Worm (Caenorhabditis elegans) whole organism, L3 larva: ENCODE data around the gene Y53C12A.8.

Source experiments
- R02D3.7 ChIP-seq: fragments of 150-350 bp; optimal IDR thresholded peaks from 2 replicates; lab custom pipeline; 2014; ENCODE audit warnings: missing biosample characterization, missing genetic modification characterization
- ZK546.5 ChIP-seq: sonication (generic microtip); optimal IDR thresholded peaks from 2 replicates; lab custom pipeline; 2017; ENCODE audit warnings: missing biosample characterization, missing genetic modification characterization
- ama-1 ChIP-seq: fragments of 150-350 bp; optimal IDR thresholded peaks from 2 replicates; lab custom pipeline; 2018
- ceh-16 ChIP-seq: sonication (generic microtip); optimal IDR thresholded peaks from 2 replicates; lab custom pipeline; 2017; ENCODE audit warnings: missing biosample characterization, missing genetic modification characterization
- ceh-28 ChIP-seq: fragments of 150-350 bp; optimal IDR thresholded peaks from 2 replicates; lab custom pipeline; 2014; ENCODE audit warnings: missing biosample characterization, missing genetic modification reagents, missing genetic modification characterization
- ceh-82 ChIP-seq: fragments of 150-350 bp; optimal IDR thresholded peaks from 2 replicates; lab custom pipeline; 2014; ENCODE audit warnings: missing biosample characterization, missing genetic modification characterization
- daf-12 ChIP-seq: fragments of 150-350 bp; optimal IDR thresholded peaks from 2 replicates; lab custom pipeline; 2014; ENCODE audit warnings: missing biosample characterization, missing genetic modification reagents, missing genetic modification characterization
- egl-27 ChIP-seq: sonication (generic microtip); optimal IDR thresholded peaks from 4 replicates; lab custom pipeline; 2017; ENCODE audit warnings: missing biosample characterization, missing genetic modification reagents, missing genetic modification characterization
- egl-5 ChIP-seq: fragments of 150-350 bp; optimal IDR thresholded peaks from 2 replicates; lab custom pipeline; 2017; ENCODE audit warnings: missing biosample characterization, missing genetic modification reagents, missing genetic modification characterization, inconsistent platforms
- elt-1 ChIP-seq: fragments of 150-350 bp; optimal IDR thresholded peaks from 2 replicates; lab custom pipeline; 2014; ENCODE audit warnings: missing biosample characterization, missing genetic modification characterization
- elt-2 ChIP-seq: sonication (generic microtip); optimal IDR thresholded peaks from 2 replicates; lab custom pipeline; 2016; ENCODE audit warnings: missing genetic modification reagents, mild to moderate bottlenecking, missing genetic modification characterization, missing compliant biosample characterization
- elt-3 ChIP-seq, 3 experiments: fragments of 150-350 bp in 1 of 3; sonication (generic microtip) in 2 of 3; optimal IDR thresholded peaks; 2 replicates in 2 of 3; 4 replicates in 1 of 3; lab custom pipeline; 2014 to 2017; ENCODE audit warnings: missing biosample characterization in 3 of 3, missing genetic modification characterization in 3 of 3
- fkh-10 ChIP-seq: sonication (generic microtip); optimal IDR thresholded peaks from 2 replicates; lab custom pipeline; 2017; ENCODE audit warnings: missing biosample characterization, missing genetic modification reagents, missing genetic modification characterization
- fos-1 ChIP-seq: fragments of 150-350 bp; optimal IDR thresholded peaks from 2 replicates; lab custom pipeline; 2014; ENCODE audit warnings: missing biosample characterization, missing genetic modification characterization
- hmg-11 ChIP-seq: sonication (generic microtip); optimal IDR thresholded peaks from 2 replicates; lab custom pipeline; 2016; ENCODE audit warnings: missing genetic modification characterization, missing compliant biosample characterization
- lin-15B ChIP-seq: fragments of 150-350 bp; optimal IDR thresholded peaks from 2 replicates; lab custom pipeline; 2014; ENCODE audit warnings: missing biosample characterization, missing genetic modification characterization
- lin-39 ChIP-seq: fragments of 150-350 bp; optimal IDR thresholded peaks from 2 replicates; lab custom pipeline; 2018; ENCODE audit warnings: missing biosample characterization, missing genetic modification reagents, missing genetic modification characterization
- lsy-12 ChIP-seq: sonication (generic microtip); optimal IDR thresholded peaks from 2 replicates; lab custom pipeline; 2016; ENCODE audit warnings: mild to moderate bottlenecking, missing genetic modification characterization, missing compliant biosample characterization
- mdl-1 ChIP-seq: fragments of 150-350 bp; optimal IDR thresholded peaks from 2 replicates; lab custom pipeline; 2014; ENCODE audit warnings: missing biosample characterization, missing genetic modification characterization
- mml-1 ChIP-seq: fragments of 150-350 bp; sonication (generic microtip); optimal IDR thresholded peaks from 3 replicates; lab custom pipeline; 2014; ENCODE audit warnings: missing biosample characterization, missing genetic modification characterization
- nfya-1 ChIP-seq: sonication (generic microtip); optimal IDR thresholded peaks from 2 replicates; lab custom pipeline; 2017; ENCODE audit warnings: missing genetic modification characterization, mild to moderate bottlenecking, missing compliant biosample characterization, antibody characterized with exemption, moderate library complexity; ENCODE audit not compliant: insufficient read depth
- nhr-12 ChIP-seq: fragments of 150-350 bp; optimal IDR thresholded peaks from 2 replicates; lab custom pipeline; 2014; ENCODE audit warnings: missing biosample characterization, missing genetic modification characterization
- nhr-25 ChIP-seq: sonication (generic microtip); optimal IDR thresholded peaks from 2 replicates; lab custom pipeline; 2017; ENCODE audit warnings: missing biosample characterization, missing genetic modification characterization
- nhr-28 ChIP-seq: fragments of 150-350 bp; optimal IDR thresholded peaks from 2 replicates; lab custom pipeline; 2014; ENCODE audit warnings: missing biosample characterization, missing genetic modification characterization
- nhr-43 ChIP-seq: sonication (generic microtip); optimal IDR thresholded peaks from 2 replicates; lab custom pipeline; 2016; ENCODE audit warnings: mild to moderate bottlenecking, missing genetic modification characterization, missing compliant biosample characterization; ENCODE audit not compliant: poor library complexity, severe bottlenecking
- nhr-76 ChIP-seq: fragments of 150-350 bp; sonication (generic microtip); optimal IDR thresholded peaks from 5 replicates; lab custom pipeline; 2014; ENCODE audit warnings: missing biosample characterization, missing genetic modification characterization
- pha-4 ChIP-seq: fragments of 150-350 bp; optimal IDR thresholded peaks from 2 replicates; lab custom pipeline; 2014; ENCODE audit warnings: missing biosample characterization, missing genetic modification reagents, missing genetic modification characterization
- pqm-1 ChIP-seq: fragments of 150-350 bp; optimal IDR thresholded peaks from 2 replicates; lab custom pipeline; 2017; ENCODE audit warnings: missing biosample characterization, missing genetic modification characterization, inconsistent platforms
- sea-2 ChIP-seq: fragments of 150-350 bp; sonication (generic microtip); optimal IDR thresholded peaks from 4 replicates; lab custom pipeline; 2014; ENCODE audit warnings: missing biosample characterization, missing genetic modification reagents, missing genetic modification characterization
- tbx-2 ChIP-seq: sonication (generic microtip); optimal IDR thresholded peaks from 2 replicates; lab custom pipeline; 2016; ENCODE audit warnings: mild to moderate bottlenecking, missing genetic modification characterization, missing compliant biosample characterization
- unc-39 ChIP-seq: sonication (generic microtip); optimal IDR thresholded peaks from 4 replicates; lab custom pipeline; 2017; ENCODE audit warnings: missing biosample characterization, missing genetic modification characterization
- zag-1 ChIP-seq: fragments of 150-350 bp; optimal IDR thresholded peaks from 2 replicates; lab custom pipeline; 2014; ENCODE audit warnings: missing biosample characterization, missing genetic modification characterization
- ztf-11 ChIP-seq: fragments of 150-350 bp; optimal IDR thresholded peaks from 2 replicates; lab custom pipeline; 2014; ENCODE audit warnings: missing biosample characterization, missing genetic modification characterization
- ztf-4 ChIP-seq: fragments of 150-350 bp; optimal IDR thresholded peaks from 2 replicates; lab custom pipeline; 2014; ENCODE audit warnings: missing biosample characterization, missing genetic modification characterization

The Y53C12A.8 gene

ce11 chrII:9690067-9690632, 10.1 kb downstream of the Y53C12A.8 start:
- TF ChIP-seq fkh-10 (GFP tag; lab: Kevin White, UChicago) (peak; percentile 96), ceh-82 (no peak), lin-15B (no peak), daf-12 (no peak), ama-1 (lab: Kevin White, UChicago) (no peak), mml-1 (tag; lab: Kevin White, UChicago) (no peak), zag-1 (no peak), egl-27 (tag; lab: Kevin White, UChicago) (no peak), nfya-1 (tag; lab: Kevin White, UChicago) (no peak)

- TF ChIP-seq pha-4 (tag; lab: Kevin White, UChicago) (peak; percentile 33), fos-1 (tag; lab: Kevin White, UChicago) (no peak), hmg-11 (tag; lab: Kevin White, UChicago) (no peak), mdl-1 (tag; lab: Kevin White, UChicago) (no peak), egl-5 (tag; lab: Kevin White, UChicago) (no peak), nhr-12 (tag; lab: Kevin White, UChicago) (no peak), mml-1 (tag; lab: Kevin White, UChicago) (no peak), ceh-16 (tag; lab: Kevin White, UChicago) (no peak), ztf-4 (no peak), tbx-2 (no peak), elt-2 (tag; lab: Kevin White, UChicago) (peak; percentile 50), lin-15B (peak; percentile 13), nhr-76 (tag; lab: Kevin White, UChicago) (peak; percentile 59), nhr-25 (peak; percentile 18), unc-39 (tag; lab: Kevin White, UChicago) (no peak), ztf-11 (tag; lab: Kevin White, UChicago) (no peak), lin-39 (no peak), ama-1 (lab: Kevin White, UChicago) (no peak), nhr-43 (no peak)
These were observed 13.5 kb downstream of the Y53C12A.8 start, which contains the start of gene ZK1320.9 for ce11 chrII:9686663-9687193. ZK1320.9 (minus strand) TSS chrII:9686713.

ce11 chrII:9684175-9684574, 16.1 kb downstream of the Y53C12A.8 start:
- TF ChIP-seq elt-3 (tag; optimal IDR thresholded peaks at IDR 0.05; lab: Kevin White, UChicago) (no peak), ama-1 (lab: Kevin White, UChicago) (peak; percentile 50)

- TF ChIP-seq fkh-10 (GFP tag; lab: Kevin White, UChicago) (peak; percentile 68), unc-39 (tag; lab: Kevin White, UChicago) (no peak), elt-3 (tag; optimal IDR thresholded peaks at IDR 0.05; lab: Kevin White, UChicago) (no peak)
These were observed 18.2 kb downstream of the Y53C12A.8 start for ce11 chrII:9682044-9682443.

- no peak for TF ChIP-seq ztf-11 (tag; lab: Kevin White, UChicago)
- TF ChIP-seq mdl-1 (tag; lab: Kevin White, UChicago): no peak
- no peak for TF ChIP-seq pqm-1 (tag; lab: Kevin White, UChicago)
- no peak for TF ChIP-seq unc-39 (tag; lab: Kevin White, UChicago)
- no peak for TF ChIP-seq pha-4 (tag; lab: Kevin White, UChicago)
- TF ChIP-seq, all 47 proteins: peak for 0
These were observed 19.8 kb downstream of the Y53C12A.8 start, which contains the start of gene ZK1320.13 for ce11 chrII:9680493-9680892. ZK1320.13 (plus strand) TSS chrII:9680793.

ce11 chrII:9679842-9680241, 20.4 kb downstream of the Y53C12A.8 start:
- TF ChIP-seq lin-39 (no peak), pqm-1 (tag; lab: Kevin White, UChicago) (no peak)

- no peak for TF ChIP-seq ceh-28
- TF ChIP-seq elt-2 (tag; lab: Kevin White, UChicago): peak; percentile 67
- no peak for TF ChIP-seq sea-2 (GFP tag; lab: Kevin White, UChicago)
- TF ChIP-seq ceh-82: no peak
- no peak for TF ChIP-seq nhr-28 (tag; lab: Kevin White, UChicago)
- no peak for TF ChIP-seq lsy-12 (tag; lab: Kevin White, UChicago)
- TF ChIP-seq fkh-10 (GFP tag; lab: Kevin White, UChicago): no peak
- TF ChIP-seq R02D3.7 (tag; lab: Kevin White, UChicago): no peak
- TF ChIP-seq ZK546.5: no peak
- TF ChIP-seq ama-1 (lab: Kevin White, UChicago): no peak
- TF ChIP-seq elt-1 (tag; lab: Kevin White, UChicago): no peak
- peak; percentile 50 for TF ChIP-seq pqm-1 (tag; lab: Kevin White, UChicago)
These were observed 22.8 kb downstream of the Y53C12A.8 start for ce11 chrII:9677470-9677869.
